Worm (Caenorhabditis elegans): ENCODE data around the gene C16A11.4.

DNA sequence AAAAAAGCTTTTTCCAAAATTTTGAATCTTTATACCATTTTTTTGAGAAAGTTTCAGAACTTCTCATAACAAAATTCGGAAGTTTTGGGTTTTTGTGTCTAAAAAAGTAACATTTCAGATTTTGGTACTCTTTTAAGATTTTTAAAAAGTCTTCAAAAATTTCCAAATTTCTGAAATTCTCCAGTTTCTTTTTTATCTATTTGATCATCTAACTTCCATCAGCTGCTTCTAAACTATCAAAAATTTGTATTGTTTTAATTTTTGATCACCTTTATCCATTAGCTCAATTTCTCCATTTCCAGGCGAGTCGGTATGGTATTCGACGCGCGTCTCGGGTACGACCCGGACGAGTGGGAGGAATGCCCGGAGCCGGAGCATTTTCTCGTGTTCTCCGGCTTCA, 40.5 kb upstream of the C16A11.4 start, which contains the start of gene cpna-1:
- TF ChIP-seq tab-1 (GFP tag; IDR thresholded peaks at IDR 0.05) (no peak), T22C8.4 (GFP tag; IDR thresholded peaks at IDR 0.05) (no peak), ztf-29 (GFP tag; IDR thresholded peaks at IDR 0.05) (no peak)

Data from whole organism, midembryonic.